Worm (Caenorhabditis elegans): ENCODE results near the gene chil-26.

Gene chil-26

DNA sequence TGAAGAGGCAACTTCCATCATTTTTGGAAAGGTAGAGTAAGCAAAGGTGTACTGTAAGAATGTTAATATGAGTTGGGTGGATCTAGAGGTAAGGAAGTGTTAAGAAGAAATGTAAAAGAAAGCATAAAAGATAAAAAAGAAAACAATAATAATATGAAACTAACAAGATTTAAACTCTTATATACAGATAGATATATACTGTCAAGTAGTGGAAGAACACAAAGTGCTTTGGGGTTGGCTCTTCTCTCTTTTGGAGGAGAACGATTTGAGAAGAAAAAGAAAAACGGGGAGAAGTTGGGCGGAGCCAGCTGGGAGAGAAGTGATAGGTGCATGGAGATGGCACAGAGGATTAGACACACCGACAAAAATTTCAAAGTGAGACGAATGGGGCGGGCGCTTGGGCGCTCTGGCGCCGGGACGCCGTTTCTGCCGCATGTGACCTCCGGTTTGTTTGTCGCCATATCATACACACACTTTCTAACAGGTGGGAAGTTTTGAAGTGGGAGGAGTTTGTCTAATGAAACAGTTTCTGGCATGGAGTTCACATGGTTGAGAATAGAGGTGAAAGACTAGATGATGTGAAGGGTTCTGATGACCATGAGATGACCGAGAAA, 12.6 kb downstream of the chil-26 start, which contains the start of gene T19H5.4 (continued):
- TF ChIP-seq lir-1 (GFP tag; conservative IDR thresholded peaks at IDR 0.05), result no peak
- TF ChIP-seq B0019.2 (GFP tag; conservative IDR thresholded peaks at IDR 0.05), result no peak
- TF ChIP-seq efl-1 (GFP tag; optimal IDR thresholded peaks at IDR 0.05), result no peak
- TF ChIP-seq sea-2 (GFP tag; IDR thresholded peaks at IDR 0.05), result 0 out of 2 replicates have a peak, but pooled peaks have one; percentile 30
- TF ChIP-seq F37B4.10 (GFP tag; IDR thresholded peaks at IDR 0.05), result no peak
- TF ChIP-seq aptf-2 (GFP tag; conservative IDR thresholded peaks at IDR 0.05), result no peak
- TF ChIP-seq atf-7 (tag; optimal IDR thresholded peaks at IDR 0.05), result peak; percentile 48
- TF ChIP-seq him-1 (tag; optimal IDR thresholded peaks at IDR 0.05), result no peak
- no peak for TF ChIP-seq ekl-4 (GFP tag; IDR thresholded peaks at IDR 0.05)
- TF ChIP-seq F22D6.2 (tag; optimal IDR thresholded peaks at IDR 0.05), result peak; percentile 20
- TF ChIP-seq pha-4 (tag; optimal IDR thresholded peaks at IDR 0.05), result no peak
- peak; percentile 73 for TF ChIP-seq egl-44 (GFP tag; IDR thresholded peaks at IDR 0.05)
- TF ChIP-seq ztf-28 (GFP tag; IDR thresholded peaks at IDR 0.05), result no peak
- no peak for TF ChIP-seq hlh-12 (tag; optimal IDR thresholded peaks at IDR 0.05)
- TF ChIP-seq ceh-27 (GFP tag; optimal IDR thresholded peaks at IDR 0.05), result peak; percentile 23
- TF ChIP-seq madf-10 (tag; optimal IDR thresholded peaks at IDR 0.05), result peak; percentile 14
- TF ChIP-seq snpc-1.3 (tag; optimal IDR thresholded peaks at IDR 0.05; ENCODE audit: insufficient read depth), result no peak
- no peak for TF ChIP-seq lsl-1 (GFP tag; optimal IDR thresholded peaks at IDR 0.05)
- TF ChIP-seq Y67H2A.10 (GFP tag; conservative IDR thresholded peaks at IDR 0.05), result no peak
- no peak for TF ChIP-seq ceh-79 (tag; optimal IDR thresholded peaks at IDR 0.05)
- TF ChIP-seq nhr-120 (GFP tag; IDR thresholded peaks at IDR 0.05), result no peak
- TF ChIP-seq cebp-1 (GFP tag; IDR thresholded peaks at IDR 0.05), result peak; percentile 61; the same call in 1 of the 2 replicates
- TF ChIP-seq cebp-1 (tag; optimal IDR thresholded peaks at IDR 0.05), result peak; percentile 82
- peak; percentile 33; the same call in 1 of the 2 replicates for TF ChIP-seq mcd-1 (GFP tag; IDR thresholded peaks at IDR 0.05)
- no peak for TF ChIP-seq dpff-1 (tag; optimal IDR thresholded peaks at IDR 0.05)
- no peak for TF ChIP-seq F57C9.4 (tag; optimal IDR thresholded peaks at IDR 0.05)
- peak; percentile 95 for TF ChIP-seq zfh-2 (GFP tag; conservative IDR thresholded peaks at IDR 0.05)
- no peak for TF ChIP-seq ztf-6 (GFP tag; IDR thresholded peaks at IDR 0.05)
- TF ChIP-seq lsy-27 (tag; optimal IDR thresholded peaks at IDR 0.05; ENCODE audit: borderline replicate concordance, insufficient read depth), result no peak
- no peak for TF ChIP-seq pbrm-1 (GFP tag; IDR thresholded peaks at IDR 0.05)
- peak; percentile 47 for TF ChIP-seq lin-40 (tag; optimal IDR thresholded peaks at IDR 0.05)

DNA sequence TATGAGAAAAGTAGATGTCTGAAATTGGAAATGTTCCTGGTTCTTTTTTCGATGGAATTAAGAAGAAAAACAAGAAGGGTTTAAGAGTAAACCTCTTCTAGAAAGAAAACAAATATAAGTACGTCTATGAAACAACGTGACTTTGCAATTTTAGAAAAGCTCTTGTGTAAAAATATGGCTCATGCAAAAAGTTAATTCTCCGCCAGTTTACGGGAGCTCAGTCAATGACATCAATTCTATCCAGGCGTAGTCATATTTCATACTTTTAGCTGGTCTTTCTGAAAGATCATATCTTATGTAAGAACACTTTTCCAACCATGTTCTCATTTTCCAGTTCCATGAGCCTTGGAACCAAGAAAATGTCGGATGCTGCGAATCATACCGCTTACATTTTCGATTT, 15.1 kb downstream of the chil-26 start:
- no peak for TF ChIP-seq hmg-1.2 (GFP tag; IDR thresholded peaks at IDR 0.05)
- no peak for TF ChIP-seq pha-4 (tag; optimal IDR thresholded peaks at IDR 0.05)
- no peak for TF ChIP-seq athp-1 (tag; optimal IDR thresholded peaks at IDR 0.05)
- TF ChIP-seq F10E7.11 (tag; optimal IDR thresholded peaks at IDR 0.05), result no peak
- TF ChIP-seq D2030.7 (GFP tag; IDR thresholded peaks at IDR 0.05), result no peak
- no peak for TF ChIP-seq nhr-179 (tag; optimal IDR thresholded peaks at IDR 0.05)
- no peak for TF ChIP-seq B0019.2 (GFP tag; conservative IDR thresholded peaks at IDR 0.05)

DNA sequence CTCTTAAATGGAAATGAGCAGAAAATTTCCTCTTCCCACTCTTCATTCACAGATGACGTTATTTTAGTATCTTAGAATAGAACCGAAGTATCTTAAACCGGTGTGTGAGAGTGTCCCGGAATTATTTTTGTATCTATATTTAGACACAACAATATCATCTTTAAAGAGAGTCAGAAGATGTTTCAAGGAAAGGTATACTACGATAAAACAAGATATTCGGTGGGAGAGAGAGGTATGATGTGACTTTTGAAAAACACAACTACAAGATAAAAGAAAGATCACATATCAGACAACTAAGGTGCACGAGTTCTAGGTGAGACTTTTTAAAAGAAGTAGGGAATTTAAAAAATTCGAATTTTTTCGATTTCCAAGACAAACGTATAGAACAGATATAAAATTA, 15.7 kb downstream of the chil-26 start:
- no peak for TF ChIP-seq K11D2.4 (GFP tag; IDR thresholded peaks at IDR 0.05)
- no peak for TF ChIP-seq gei-17 (GFP tag; optimal IDR thresholded peaks at IDR 0.05)
- no peak for TF ChIP-seq snpc-1.1 (tag; optimal IDR thresholded peaks at IDR 0.05; ENCODE audit: insufficient read depth)
- no peak for TF ChIP-seq die-1 (tag; optimal IDR thresholded peaks at IDR 0.05)
- no peak for TF ChIP-seq nfyb-1 (GFP tag; IDR thresholded peaks at IDR 0.05)
- no peak for TF ChIP-seq efl-1 (GFP tag; optimal IDR thresholded peaks at IDR 0.05)
- no peak for TF ChIP-seq F57A8.1 (GFP tag; optimal IDR thresholded peaks at IDR 0.05)
